ENCODE assay signal across 3 worm cellular contexts in the genomic region with DNA sequence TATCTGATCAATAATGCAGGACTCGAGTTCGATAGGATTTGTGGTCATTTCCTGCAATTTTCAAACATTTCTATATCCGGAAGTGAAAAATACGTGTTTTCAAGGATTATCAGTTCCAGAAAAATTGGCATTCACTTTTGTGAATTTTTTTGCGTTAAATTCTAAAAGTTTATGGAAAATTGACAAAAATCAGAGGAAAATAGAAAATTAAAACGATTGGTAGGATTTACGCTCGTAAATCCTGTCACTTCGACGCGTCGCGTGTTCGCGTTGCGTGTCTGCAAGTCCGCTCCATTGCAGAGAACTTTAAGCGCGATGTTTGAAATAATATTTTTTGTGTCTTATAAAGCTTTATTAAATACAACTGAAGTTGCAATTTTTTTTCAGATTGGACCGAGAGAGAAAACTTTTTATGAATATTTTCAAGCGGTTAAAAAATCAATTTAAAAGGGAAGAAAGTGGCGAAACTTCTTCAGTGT.
TF ChIP-seq lines count a peak whose summit lies in the region.

A gene (minus strand): TSS at position 51 of the 479 bp plus-strand sequence.

TF ChIP-seq in whole organism, L2 larva, 48 proteins besides CTCF, POLR2A, EP300 and RAD21 (continued from another document):
- TF ChIP-seq ZK546.5 (tag; optimal IDR thresholded peaks at IDR 0.05; lab: Kevin White, UChicago) (peak; percentile 25), unc-39 (tag; optimal IDR thresholded peaks at IDR 0.05; lab: Kevin White, UChicago) (no peak), nhr-11 (tag; optimal IDR thresholded peaks at IDR 0.05; lab: Kevin White, UChicago) (no peak), ztf-4 (tag; optimal IDR thresholded peaks at IDR 0.05; lab: Kevin White, UChicago) (peak; percentile 53), nhr-25 (tag; optimal IDR thresholded peaks at IDR 0.05; lab: Kevin White, UChicago) (peak; percentile 72), unc-55 (GFP tag; optimal IDR thresholded peaks at IDR 0.05; lab: Kevin White, UChicago) (peak; percentile 99), nhr-237 (tag; optimal IDR thresholded peaks at IDR 0.05; lab: Kevin White, UChicago) (peak; percentile 7), ceh-82 (tag; optimal IDR thresholded peaks at IDR 0.05; lab: Kevin White, UChicago) (peak; percentile 53), Y55F3AM.14 (GFP tag; optimal IDR thresholded peaks at IDR 0.05; lab: Kevin White, UChicago) (no peak), gmeb-1 (tag; optimal IDR thresholded peaks at IDR 0.05; lab: Kevin White, UChicago) (peak; percentile 94), nhr-6 (tag; optimal IDR thresholded peaks at IDR 0.05; lab: Kevin White, UChicago) (no peak), nhr-12 (tag; optimal IDR thresholded peaks at IDR 0.05; lab: Kevin White, UChicago) (no peak), skn-1 (tag; optimal IDR thresholded peaks at IDR 0.05; lab: Kevin White, UChicago) (no peak), zag-1 (tag; optimal IDR thresholded peaks at IDR 0.05; lab: Kevin White, UChicago) (no peak), unc-62 (GFP tag; optimal IDR thresholded peaks at IDR 0.05; lab: Kevin White, UChicago) (no peak), peb-1 (tag; optimal IDR thresholded peaks at IDR 0.05; lab: Kevin White, UChicago) (no peak), lin-39 (tag; optimal IDR thresholded peaks at IDR 0.05; lab: Kevin White, UChicago) (no peak), alr-1 (tag; optimal IDR thresholded peaks at IDR 0.05; lab: Kevin White, UChicago) (no peak), lsy-2 (tag; optimal IDR thresholded peaks at IDR 0.05; lab: Kevin White, UChicago) (peak; percentile 52 to 91), dmd-4 (tag; optimal IDR thresholded peaks at IDR 0.05; lab: Kevin White, UChicago) (no peak), elt-3 (tag; optimal IDR thresholded peaks at IDR 0.05; lab: Kevin White, UChicago) (no peak), R02D3.7 (tag; optimal IDR thresholded peaks at IDR 0.05; lab: Kevin White, UChicago) (no peak), mbf-1 (tag; optimal IDR thresholded peaks at IDR 0.05; lab: Kevin White, UChicago) (no peak), fos-1 (tag; optimal IDR thresholded peaks at IDR 0.05; lab: Kevin White, UChicago) (peak; percentile 61), crh-2 (tag; optimal IDR thresholded peaks at IDR 0.05; lab: Kevin White, UChicago) (peak; percentile 83), C34F6.9 (tag; optimal IDR thresholded peaks at IDR 0.05; lab: Kevin White, UChicago) (peak; percentile 91), ztf-1 (GFP tag; conservative IDR thresholded peaks at IDR 0.05; lab: Robert Waterston, UW) (no peak)

TF ChIP-seq in whole organism, L4 larva, 104 proteins besides CTCF, POLR2A, EP300 and RAD21 (continued from another document):
- TF ChIP-seq mep-1 (tag; optimal IDR thresholded peaks at IDR 0.05; lab: Kevin White, UChicago): peak; percentile 74
- peak; percentile 83 for TF ChIP-seq dve-1 (tag; optimal IDR thresholded peaks at IDR 0.05; lab: Kevin White, UChicago; ENCODE audit: insufficient read depth)
- TF ChIP-seq hif-1 (tag; optimal IDR thresholded peaks at IDR 0.05; lab: Kevin White, UChicago): peak in 1 of 2 experiments; percentile 61
- TF ChIP-seq R02D3.7 (tag; optimal IDR thresholded peaks at IDR 0.05; lab: Kevin White, UChicago): peak; percentile 100
- TF ChIP-seq ama-1 (optimal IDR thresholded peaks at IDR 0.05; lab: Kevin White, UChicago): peak; percentile 42
- peak; percentile 40 for TF ChIP-seq nhr-25 (tag; optimal IDR thresholded peaks at IDR 0.05; lab: Kevin White, UChicago; ENCODE audit: borderline replicate concordance, insufficient read depth)
- peak; percentile 29 to 90 for TF ChIP-seq lsy-2 (tag; optimal IDR thresholded peaks at IDR 0.05; lab: Kevin White, UChicago)
- peak; percentile 73 for TF ChIP-seq nhr-11 (tag; optimal IDR thresholded peaks at IDR 0.05; lab: Kevin White, UChicago)
- TF ChIP-seq lin-15B (tag; optimal IDR thresholded peaks at IDR 0.05; lab: Kevin White, UChicago): peak; percentile 61
- TF ChIP-seq ztf-7 (tag; optimal IDR thresholded peaks at IDR 0.05; lab: Kevin White, UChicago): peak; percentile 22
- peak; percentile 92 for TF ChIP-seq mes-2 (tag; optimal IDR thresholded peaks at IDR 0.05; lab: Kevin White, UChicago; ENCODE audit: poor library complexity, severe bottlenecking)
- TF ChIP-seq hmg-1.1 (GFP tag; IDR thresholded peaks at IDR 0.05; lab: Robert Waterston, UW): peak; percentile 49; the same call in 1 of the 2 replicates
- 0 out of 2 replicates have a peak, but pooled peaks have one; percentile 12 for TF ChIP-seq php-3 (GFP tag; IDR thresholded peaks at IDR 0.05; lab: Robert Waterston, UW)
- no peak for TF ChIP-seq dmd-8 (GFP tag; IDR thresholded peaks at IDR 0.05; lab: Robert Waterston, UW)

TF ChIP-seq in whole organism, late embryonic, 69 proteins besides CTCF, POLR2A, EP300 and RAD21 (continued from another document):
- no peak for TF ChIP-seq K09A11.1 (tag; optimal IDR thresholded peaks at IDR 0.05; lab: Kevin White, UChicago; ENCODE audit: insufficient read depth)
- TF ChIP-seq ceh-48 (tag; optimal IDR thresholded peaks at IDR 0.05; lab: Kevin White, UChicago): no peak
- no peak for TF ChIP-seq K02D7.2 (tag; optimal IDR thresholded peaks at IDR 0.05; lab: Kevin White, UChicago)
- no peak for TF ChIP-seq hlh-6 (tag; optimal IDR thresholded peaks at IDR 0.05; lab: Kevin White, UChicago)
- no peak for TF ChIP-seq gmeb-2 (tag; optimal IDR thresholded peaks at IDR 0.05; lab: Kevin White, UChicago)
- TF ChIP-seq hlh-30 (tag; optimal IDR thresholded peaks at IDR 0.05; lab: Kevin White, UChicago; ENCODE audit: insufficient read depth): no peak
- no peak for TF ChIP-seq ets-4 (tag; optimal IDR thresholded peaks at IDR 0.05; lab: Kevin White, UChicago)
- no peak for TF ChIP-seq F13H6.1 (tag; optimal IDR thresholded peaks at IDR 0.05; lab: Kevin White, UChicago)
- TF ChIP-seq unc-42 (tag; optimal IDR thresholded peaks at IDR 0.05; lab: Kevin White, UChicago): peak; percentile 67
- TF ChIP-seq nhr-11 (tag; optimal IDR thresholded peaks at IDR 0.05; lab: Kevin White, UChicago): no peak
- TF ChIP-seq ceh-18 (tag; optimal IDR thresholded peaks at IDR 0.05; lab: Kevin White, UChicago): peak; percentile 23
- TF ChIP-seq pha-2 (tag; optimal IDR thresholded peaks at IDR 0.05; lab: Kevin White, UChicago): no peak
- TF ChIP-seq che-1 (tag; optimal IDR thresholded peaks at IDR 0.05; lab: Kevin White, UChicago): no peak
- no peak for TF ChIP-seq mec-3 (tag; optimal IDR thresholded peaks at IDR 0.05; lab: Kevin White, UChicago; ENCODE audit: borderline replicate concordance)
- no peak for TF ChIP-seq ceh-14 (tag; optimal IDR thresholded peaks at IDR 0.05; lab: Kevin White, UChicago)
- TF ChIP-seq fkh-10 (GFP tag; optimal IDR thresholded peaks at IDR 0.05; lab: Kevin White, UChicago): no peak
- TF ChIP-seq ceh-22 (tag; optimal IDR thresholded peaks at IDR 0.05; lab: Kevin White, UChicago): no peak
- TF ChIP-seq dmd-4 (tag; optimal IDR thresholded peaks at IDR 0.05; lab: Kevin White, UChicago; ENCODE audit: borderline replicate concordance): no peak
- no peak for TF ChIP-seq pat-9 (tag; optimal IDR thresholded peaks at IDR 0.05; lab: Kevin White, UChicago)
- no peak for TF ChIP-seq C38D4.7 (GFP tag; optimal IDR thresholded peaks at IDR 0.05; lab: Kevin White, UChicago)
- no peak for TF ChIP-seq pros-1 (tag; optimal IDR thresholded peaks at IDR 0.05; lab: Kevin White, UChicago)
- peak; percentile 54 for TF ChIP-seq ceh-31 (tag; optimal IDR thresholded peaks at IDR 0.05; lab: Kevin White, UChicago)
- TF ChIP-seq ceh-45 (GFP tag; IDR thresholded peaks at IDR 0.05; lab: Robert Waterston, UW): no peak
- no peak for TF ChIP-seq ceh-9 (tag; optimal IDR thresholded peaks at IDR 0.05; lab: Kevin White, UChicago)
- no peak for TF ChIP-seq ama-1 (optimal IDR thresholded peaks at IDR 0.05; lab: Kevin White, UChicago)
- no peak for TF ChIP-seq lim-6 (tag; optimal IDR thresholded peaks at IDR 0.05; lab: Kevin White, UChicago)
- TF ChIP-seq fkh-6 (tag; optimal IDR thresholded peaks at IDR 0.05; lab: Kevin White, UChicago): no peak
- TF ChIP-seq ceh-34 (tag; optimal IDR thresholded peaks at IDR 0.05; lab: Kevin White, UChicago): peak; percentile 48
- no peak for TF ChIP-seq ceh-2 (tag; optimal IDR thresholded peaks at IDR 0.05; lab: Kevin White, UChicago)
- TF ChIP-seq odd-2 (tag; optimal IDR thresholded peaks at IDR 0.05; lab: Kevin White, UChicago): no peak
- TF ChIP-seq syd-9 (tag; optimal IDR thresholded peaks at IDR 0.05; lab: Kevin White, UChicago): no peak
- TF ChIP-seq sdc-2 (tag; optimal IDR thresholded peaks at IDR 0.05; lab: Kevin White, UChicago): no peak
- no peak for TF ChIP-seq hlh-15 (tag; optimal IDR thresholded peaks at IDR 0.05; lab: Kevin White, UChicago)
- no peak for TF ChIP-seq sox-4 (tag; optimal IDR thresholded peaks at IDR 0.05; lab: Kevin White, UChicago)
- no peak for TF ChIP-seq ceh-6 (GFP tag; optimal IDR thresholded peaks at IDR 0.05; lab: Kevin White, UChicago)
- TF ChIP-seq madf-2 (tag; optimal IDR thresholded peaks at IDR 0.05; lab: Kevin White, UChicago): no peak
- no peak for TF ChIP-seq tbx-7 (tag; optimal IDR thresholded peaks at IDR 0.05; lab: Kevin White, UChicago)
- TF ChIP-seq elt-4 (tag; optimal IDR thresholded peaks at IDR 0.05; lab: Kevin White, UChicago): no peak
- no peak for TF ChIP-seq pag-3 (tag; optimal IDR thresholded peaks at IDR 0.05; lab: Kevin White, UChicago; ENCODE audit: borderline replicate concordance)
- no peak for TF ChIP-seq pqm-1 (tag; optimal IDR thresholded peaks at IDR 0.05; lab: Kevin White, UChicago)
- no peak for TF ChIP-seq T23F11.4 (GFP tag; optimal IDR thresholded peaks at IDR 0.05; lab: Kevin White, UChicago)
- no peak for TF ChIP-seq npax-4 (tag; optimal IDR thresholded peaks at IDR 0.05; lab: Kevin White, UChicago)
- TF ChIP-seq ceh-30 (tag; optimal IDR thresholded peaks at IDR 0.05; lab: Kevin White, UChicago): no peak
- TF ChIP-seq nfya-1 (tag; optimal IDR thresholded peaks at IDR 0.05; lab: Kevin White, UChicago): peak; percentile 74
- TF ChIP-seq ttx-3 (tag; optimal IDR thresholded peaks at IDR 0.05; lab: Kevin White, UChicago): no peak
